Worm (Caenorhabditis elegans) whole organism, mixed stage, embryonic: Measurements from ENCODE around the gene hmit-1.1.

Source experiments
- bed-3 ChIP-seq: fragments of 200-800 bp; sonication (Bioruptor generic); optimal IDR thresholded peaks from 3 replicates; lab custom pipeline; 2018; ENCODE audit warnings: mild to moderate bottlenecking, missing genetic modification characterization, moderate library complexity, missing compliant biosample characterization
- blmp-1 ChIP-seq: fragments of 150-350 bp; optimal IDR thresholded peaks from 2 replicates; lab custom pipeline; 2014; ENCODE audit warnings: missing biosample characterization, missing genetic modification characterization
- ces-1 ChIP-seq: fragments of 150-350 bp; optimal IDR thresholded peaks from 2 replicates; lab custom pipeline; 2014; ENCODE audit warnings: missing biosample characterization, missing genetic modification reagents, missing genetic modification characterization
- lsy-2 ChIP-seq: fragments of 150-350 bp; optimal IDR thresholded peaks from 2 replicates; lab custom pipeline; 2014; ENCODE audit warnings: missing biosample characterization, missing genetic modification characterization
- mep-1 ChIP-seq: fragments of 150-350 bp; optimal IDR thresholded peaks from 2 replicates; lab custom pipeline; 2017; ENCODE audit warnings: missing biosample characterization, missing genetic modification reagents, missing genetic modification characterization, inconsistent platforms
- nhr-2 ChIP-seq: fragments of 150-350 bp; optimal IDR thresholded peaks from 2 replicates; lab custom pipeline; 2014; ENCODE audit warnings: missing biosample characterization, missing genetic modification characterization
- nhr-237 ChIP-seq: fragments of 150-350 bp; optimal IDR thresholded peaks from 2 replicates; lab custom pipeline; 2014; ENCODE audit warnings: missing biosample characterization, missing genetic modification characterization
- nhr-28 ChIP-seq: fragments of 150-350 bp; optimal IDR thresholded peaks from 2 replicates; lab custom pipeline; 2014; ENCODE audit warnings: missing biosample characterization, missing genetic modification characterization
- pha-4 ChIP-seq: fragments of 150-350 bp; optimal IDR thresholded peaks from 2 replicates; lab custom pipeline; 2018; ENCODE audit warnings: missing biosample characterization, missing genetic modification reagents, missing genetic modification characterization
- sptf-1 ChIP-seq: sonication (generic microtip); optimal IDR thresholded peaks from 2 replicates; lab custom pipeline; 2017; ENCODE audit warnings: mild to moderate bottlenecking, missing genetic modification characterization, moderate library complexity, missing compliant biosample characterization
- unc-39 ChIP-seq: fragments of 150-350 bp; optimal IDR thresholded peaks from 2 replicates; lab custom pipeline; 2014; ENCODE audit warnings: missing biosample characterization, missing genetic modification characterization
- ztf-11 ChIP-seq: fragments of 150-350 bp; optimal IDR thresholded peaks from 2 replicates; lab custom pipeline; 2014; ENCODE audit warnings: missing biosample characterization, missing genetic modification characterization

DNA sequence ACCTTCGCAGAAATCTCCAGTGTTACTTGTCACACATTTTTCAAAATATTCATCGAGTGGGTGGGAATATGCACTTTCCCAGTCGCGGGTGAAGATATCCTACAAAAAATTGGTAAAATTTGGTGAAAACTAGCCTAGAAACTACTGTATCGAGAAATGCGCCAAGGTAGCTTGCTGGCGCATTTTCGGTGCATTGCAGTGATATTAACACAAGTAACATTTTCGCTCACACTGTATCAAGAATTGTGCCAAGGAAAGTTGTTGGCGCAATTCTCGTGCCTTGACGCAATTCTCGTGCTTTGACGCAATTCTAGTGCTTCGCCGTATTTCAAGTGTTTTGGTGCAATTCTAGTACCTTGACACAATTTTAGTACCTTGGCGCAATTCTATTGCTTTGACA is 56.6 kb downstream of the hmit-1.1 start:
- TF ChIP-seq ces-1 (GFP tag; lab: Kevin White, UChicago) (no peak), bed-3 (no peak), sptf-1 (no peak), pha-4 (tag; lab: Kevin White, UChicago) (no peak), unc-39 (tag; lab: Kevin White, UChicago) (no peak), mep-1 (no peak), ztf-11 (tag; lab: Kevin White, UChicago) (no peak), lsy-2 (tag; lab: Kevin White, UChicago) (peak; percentile 16), nhr-28 (no peak), nhr-237 (tag; lab: Kevin White, UChicago) (no peak), blmp-1 (tag; lab: Kevin White, UChicago) (no peak), nhr-2 (no peak)
